Fruit fly (Drosophila melanogaster): ENCODE data around the gene CG9801.

The CG9801 gene

DNA sequence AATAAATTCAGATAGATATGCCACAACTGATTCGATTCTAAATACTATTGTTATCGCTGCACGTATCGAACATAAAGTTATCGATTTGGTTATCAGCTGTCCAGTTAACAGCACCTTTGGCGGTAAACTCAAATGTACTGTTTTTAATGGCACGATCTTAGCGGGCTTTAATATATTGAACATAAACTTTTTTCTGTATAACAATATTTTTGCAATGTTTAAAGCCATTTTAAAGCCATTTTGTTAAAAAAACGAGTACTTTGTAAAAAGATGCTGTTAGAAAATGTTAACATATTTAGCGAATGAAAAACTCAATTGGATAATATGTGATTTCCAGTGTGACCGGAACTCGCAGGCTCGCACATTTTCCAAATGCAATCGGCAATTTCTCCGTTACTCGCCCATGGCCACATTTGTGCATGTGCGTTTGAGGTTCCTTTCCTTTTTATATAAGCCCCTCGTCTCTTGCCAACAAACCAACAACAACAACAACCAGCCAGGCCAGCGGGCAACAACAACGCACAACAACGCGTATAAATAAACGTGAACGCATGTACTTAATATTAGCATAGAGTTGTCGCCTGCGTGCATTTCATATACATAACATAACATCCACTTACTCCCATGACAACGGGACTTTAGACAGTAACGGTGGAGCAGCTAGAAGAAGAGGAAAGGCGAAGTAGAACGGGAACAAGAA is 31.5 kb downstream of the CG9801 start, which contains the start of gene TMEM216 (continued):
- TF ChIP-seq Dbx (GFP tag; IDR thresholded peaks at IDR 0.05) (no peak), Lim3 (GFP tag; IDR thresholded peaks at IDR 0.05) (no peak)

DNA sequence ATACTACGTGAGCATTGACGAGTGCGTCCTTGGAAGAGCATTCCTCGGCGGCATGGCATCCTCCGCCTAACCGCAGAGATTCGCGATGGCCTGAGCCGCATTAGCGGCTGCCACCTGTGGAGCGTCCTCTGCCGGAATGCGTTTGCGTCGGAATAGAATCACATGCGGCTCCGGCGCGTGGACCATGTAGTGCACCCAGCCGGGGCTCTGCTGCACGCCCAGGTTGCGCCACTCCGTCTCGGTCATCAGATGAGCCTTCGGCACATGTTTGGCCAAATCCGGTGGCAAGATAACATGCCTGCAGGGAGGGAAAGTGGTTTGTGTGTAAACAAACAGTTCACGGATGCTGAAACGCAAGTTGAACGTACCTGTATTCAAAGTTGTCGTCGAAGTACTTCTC is 32.1 kb downstream of the CG9801 start:
- TF ChIP-seq ken (GFP tag; IDR thresholded peaks at IDR 0.05) (0 out of 3 replicates have a peak, but pooled peaks have one; percentile 32), chm (GFP tag; IDR thresholded peaks at IDR 0.05) (peak; percentile 51; the same call in 1 of the 2 replicates), scrt (GFP tag; optimal IDR thresholded peaks at IDR 0.05) (peak; percentile 53), sima (GFP tag; optimal IDR thresholded peaks at IDR 0.05) (no peak), CG34422 (GFP tag; IDR thresholded peaks at IDR 0.05) (peak; percentile 16; the same call in 1 of the 3 replicates), CG9876 (GFP tag; optimal IDR thresholded peaks at IDR 0.05) (no peak), CG17328 (GFP tag; IDR thresholded peaks at IDR 0.05) (no peak), onecut (GFP tag; IDR thresholded peaks at IDR 0.05) (no peak), CG6813 (GFP tag; optimal IDR thresholded peaks at IDR 0.05) (no peak), lola (GFP tag; optimal IDR thresholded peaks at IDR 0.05) (no peak), CG42726 (GFP tag; IDR thresholded peaks at IDR 0.05; ENCODE audit: partially characterized antibody) (no peak), hb (GFP tag; IDR thresholded peaks at IDR 0.05; ENCODE audit: partially characterized antibody) (0 out of 3 replicates have a peak, but pooled peaks have one; percentile 17), CG4617 (GFP tag; optimal IDR thresholded peaks at IDR 0.05; ENCODE audit: borderline replicate concordance) (peak; percentile 12), CG6175 (GFP tag; IDR thresholded peaks at IDR 0.05) (no peak), CG32532 (GFP tag; IDR thresholded peaks at IDR 0.05) (0 out of 2 replicates have a peak, but pooled peaks have one; percentile 9), HLH4C (GFP tag; IDR thresholded peaks at IDR 0.05; ENCODE audit: partially characterized antibody) (no peak), CG10431 (GFP tag; optimal IDR thresholded peaks at IDR 0.05) (no peak), repo (GFP tag; optimal IDR thresholded peaks at IDR 0.05) (no peak), phol (tag; optimal IDR thresholded peaks at IDR 0.05) (no peak), lab (GFP tag; optimal IDR thresholded peaks at IDR 0.05) (no peak), CG14050 (GFP tag; IDR thresholded peaks at IDR 0.05) (no peak), CG10565 (GFP tag; optimal IDR thresholded peaks at IDR 0.05) (no peak), pros (GFP tag; optimal IDR thresholded peaks at IDR 0.05) (no peak), tna (GFP tag; IDR thresholded peaks at IDR 0.05; ENCODE audit: partially characterized antibody) (0 out of 2 replicates have a peak, but pooled peaks have one; percentile 11), nerfin-1 (tag; optimal IDR thresholded peaks at IDR 0.05) (peak; percentile 91), inv (GFP tag; IDR thresholded peaks at IDR 0.05; ENCODE audit: partially characterized antibody) (0 out of 2 replicates have a peak, but pooled peaks have one; percentile 8), CG13624 (GFP tag; optimal IDR thresholded peaks at IDR 0.05) (no peak), MESR4 (GFP tag; optimal IDR thresholded peaks at IDR 0.05) (peak; percentile 31), CG10654 (GFP tag; optimal IDR thresholded peaks at IDR 0.05) (no peak), kah (GFP tag; optimal IDR thresholded peaks at IDR 0.05) (peak; percentile 94)

DNA sequence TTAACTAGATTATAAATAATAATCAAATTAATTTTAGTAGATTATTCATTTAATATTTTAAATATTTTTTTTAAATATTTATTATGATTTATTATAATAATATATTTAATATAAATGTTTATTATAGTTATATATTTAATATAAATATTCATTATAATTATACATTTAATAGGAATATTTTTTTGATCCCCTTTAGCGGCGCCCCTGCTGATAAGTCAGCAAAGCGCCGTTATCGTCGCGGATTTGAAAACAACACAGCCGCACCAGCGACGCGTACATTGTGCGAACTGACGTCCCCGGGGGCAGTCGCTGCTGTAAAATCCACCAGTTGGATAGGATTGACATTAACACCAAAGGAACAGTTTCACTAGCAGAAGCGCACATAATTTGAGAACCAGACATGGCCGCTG is 34.7 kb downstream of the CG9801 start, which contains the start of gene CG8112:
Gene CG8112 (plus strand): TSS at position 212 of the 410 bp plus-strand sequence.
- TF ChIP-seq gt (GFP tag; IDR thresholded peaks at IDR 0.05) (no peak), Ptx1 (GFP tag; IDR thresholded peaks at IDR 0.05) (no peak), CG10462 (GFP tag; optimal IDR thresholded peaks at IDR 0.05) (no peak), Bdp1 (GFP tag; optimal IDR thresholded peaks at IDR 0.05) (no peak), Vsx1 (GFP tag; optimal IDR thresholded peaks at IDR 0.05) (peak; percentile 7), Eip74EF (GFP tag; optimal IDR thresholded peaks at IDR 0.05) (no peak), Lpt (GFP tag; optimal IDR thresholded peaks at IDR 0.05) (no peak), HLH54F (GFP tag; optimal IDR thresholded peaks at IDR 0.05) (no peak), kah (GFP tag; optimal IDR thresholded peaks at IDR 0.05) (no peak), row (GFP tag; IDR thresholded peaks at IDR 0.05) (peak; percentile 50; the same call in 2 of the 3 replicates), CG9437 (GFP tag; optimal IDR thresholded peaks at IDR 0.05) (peak; percentile 22), org-1 (GFP tag; optimal IDR thresholded peaks at IDR 0.05) (no peak), CG8281 (tag; optimal IDR thresholded peaks at IDR 0.05) (no peak), D19B (GFP tag; optimal IDR thresholded peaks at IDR 0.05) (no peak), CrebB (tag; optimal IDR thresholded peaks at IDR 0.05) (no peak), Meics (GFP tag; optimal IDR thresholded peaks at IDR 0.05) (peak; percentile 54), Chrac-16 (GFP tag; optimal IDR thresholded peaks at IDR 0.05) (no peak)
